Fruit fly (Drosophila melanogaster) whole organism, embryonic: ENCODE results near the gene Dlic.
A peak's percentile ranks its signal among the peaks of the same experiment; 100 is the strongest.

Source experiments
- Aef1 ChIP-seq: fragments of 200-800 bp; sonication (Bioruptor generic); IDR thresholded peaks from 3 replicates; pipeline ENCODE4 v1.3.6; 2022; ENCODE audit warnings: missing biosample characterization, missing genetic modification characterization
- B-H2 ChIP-seq: fragments of 200-800 bp; sonication (Bioruptor generic); optimal IDR thresholded peaks from 2 replicates; lab custom pipeline; 2018; ENCODE audit warnings: missing biosample characterization, mild to moderate bottlenecking, missing genetic modification characterization
- CG1024 ChIP-seq: fragments of 200-800 bp; sonication (Bioruptor generic); IDR thresholded peaks from 2 replicates; pipeline ENCODE4 v1.3.6; 2022; ENCODE audit warnings: missing biosample characterization, missing genetic modification characterization
- CG12769 ChIP-seq: fragments of 200-800 bp; sonication (Bioruptor generic); optimal IDR thresholded peaks from 2 replicates; lab custom pipeline; 2019; ENCODE audit warnings: missing biosample characterization, mild to moderate bottlenecking, missing genetic modification characterization, moderate library complexity
- CG17385 ChIP-seq: fragments of 200-800 bp; sonication (Bioruptor generic); optimal IDR thresholded peaks from 3 replicates; lab custom pipeline; 2018; ENCODE audit warnings: missing biosample characterization, mild to moderate bottlenecking, missing genetic modification characterization
- CG2116 ChIP-seq: fragments of 200-800 bp; sonication (Bioruptor generic); optimal IDR thresholded peaks from 3 replicates; lab custom pipeline; 2018; ENCODE audit warnings: missing biosample characterization, mild to moderate bottlenecking, missing genetic modification characterization
- CG30403 ChIP-seq: fragments of 200-800 bp; sonication (Bioruptor generic); optimal IDR thresholded peaks from 3 replicates; lab custom pipeline; 2016; ENCODE audit warnings: missing biosample characterization, missing genetic modification characterization
- CG33557 ChIP-seq: fragments of 200-800 bp; sonication (Bioruptor generic); optimal IDR thresholded peaks from 2 replicates; lab custom pipeline; 2019; ENCODE audit warnings: missing biosample characterization, mild to moderate bottlenecking, missing genetic modification characterization, moderate library complexity
- CG34422 ChIP-seq: fragments of 200-800 bp; sonication (Bioruptor generic); IDR thresholded peaks from 3 replicates; pipeline ENCODE4 v1.3.6; 2022; ENCODE audit warnings: missing biosample characterization, missing genetic modification characterization
- CG3847 ChIP-seq: fragments of 200-800 bp; sonication (Bioruptor generic); IDR thresholded peaks from 2 replicates; pipeline ENCODE4 v1.3.6; 2022; ENCODE audit warnings: missing biosample characterization, missing genetic modification characterization
- CG4282 ChIP-seq: fragments of 200-800 bp; sonication (Bioruptor generic); optimal IDR thresholded peaks from 2 replicates; lab custom pipeline; 2016; ENCODE audit warnings: missing biosample characterization, missing genetic modification characterization
- CG4360 ChIP-seq: fragments of 200-800 bp; sonication (Bioruptor generic); IDR thresholded peaks from 2 replicates; pipeline ENCODE4 v1.3.6; 2022; ENCODE audit warnings: missing biosample characterization, missing genetic modification characterization
- CG4617 ChIP-seq: fragments of 200-800 bp; sonication (Bioruptor generic); optimal IDR thresholded peaks from 3 replicates; lab custom pipeline; 2016; ENCODE audit warnings: missing biosample characterization, missing genetic modification characterization, borderline replicate concordance
- CG8089 ChIP-seq: fragments of 200-800 bp; sonication (Bioruptor generic); optimal IDR thresholded peaks from 3 replicates; lab custom pipeline; 2016; ENCODE audit warnings: missing biosample characterization, missing genetic modification characterization
- CG8478 ChIP-seq: fragments of >200 bp; optimal IDR thresholded peaks from 2 replicates; lab custom pipeline; 2018
- CG9727 ChIP-seq: fragments of 200-800 bp; sonication (Bioruptor generic); optimal IDR thresholded peaks from 3 replicates; lab custom pipeline; 2017; ENCODE audit warnings: missing biosample characterization, mild to moderate bottlenecking, missing genetic modification characterization
- D ChIP-seq, 2 experiments: fragments of 200-800 bp in 1 of 2; fragments of >200 bp in 1 of 2; sonication (Bioruptor generic) in 1 of 2; optimal IDR thresholded peaks; 2 replicates in 1 of 2; 3 replicates in 1 of 2; lab custom pipeline; 2017; ENCODE audit warnings: mild to moderate bottlenecking in 1 of 2, missing biosample characterization in 1 of 2, missing genetic modification characterization in 1 of 2, missing genetic modification reagents in 1 of 2
- Dad ChIP-seq: fragments of 200-800 bp; sonication (Bioruptor generic); optimal IDR thresholded peaks from 3 replicates; lab custom pipeline; 2016; ENCODE audit warnings: missing biosample characterization, missing genetic modification characterization
- Dbx ChIP-seq: fragments of 200-800 bp; sonication (Bioruptor generic); IDR thresholded peaks from 3 replicates; pipeline ENCODE4 v1.3.6; 2022; ENCODE audit warnings: missing biosample characterization, missing genetic modification characterization
- Dref ChIP-seq: fragments of 200-800 bp; sonication (Bioruptor generic); IDR thresholded peaks from 2 replicates; pipeline ENCODE4 v1.3.6; 2022; ENCODE audit warnings: missing biosample characterization, missing genetic modification characterization
- Elba2 ChIP-seq: fragments of 200-800 bp; sonication (Bioruptor generic); optimal IDR thresholded peaks from 3 replicates; lab custom pipeline; 2016; ENCODE audit warnings: missing biosample characterization, missing genetic modification characterization
- Fer1 ChIP-seq: fragments of 200-800 bp; sonication (Bioruptor generic); optimal IDR thresholded peaks from 2 replicates; lab custom pipeline; 2017; ENCODE audit warnings: missing biosample characterization, mild to moderate bottlenecking, missing genetic modification characterization
- Hmx ChIP-seq: fragments of 200-800 bp; sonication (Bioruptor generic); optimal IDR thresholded peaks from 2 replicates; lab custom pipeline; 2016; ENCODE audit warnings: missing biosample characterization, missing genetic modification characterization
- Hsf ChIP-seq: fragments of 200-800 bp; sonication (Bioruptor generic); optimal IDR thresholded peaks from 3 replicates; lab custom pipeline; 2016; ENCODE audit warnings: missing biosample characterization, missing genetic modification characterization
- Jarid2 ChIP-seq: fragments of 200-800 bp; sonication (Bioruptor generic); optimal IDR thresholded peaks from 3 replicates; lab custom pipeline; 2017; ENCODE audit warnings: mild to moderate bottlenecking, missing biosample characterization, missing genetic modification reagents, missing genetic modification characterization
- MESR4 ChIP-seq: fragments of 200-800 bp; sonication (Bioruptor generic); optimal IDR thresholded peaks from 2 replicates; lab custom pipeline; 2018; ENCODE audit warnings: missing biosample characterization, mild to moderate bottlenecking, missing genetic modification characterization, moderate library complexity
- Nf-YB ChIP-seq: fragments of 200-800 bp; sonication (Bioruptor generic); optimal IDR thresholded peaks from 3 replicates; lab custom pipeline; 2019; ENCODE audit warnings: missing biosample characterization, mild to moderate bottlenecking, missing genetic modification characterization, moderate library complexity
- Trl ChIP-seq, 3 experiments: fragments of >200 bp in 2 of 3; fragments of 200-800 bp in 1 of 3; sonication (Bioruptor generic) in 1 of 3; optimal IDR thresholded peaks; 2 replicates in 1 of 3; 3 replicates in 2 of 3; lab custom pipeline; 2016 to 2017; ENCODE audit warnings: missing biosample characterization in 1 of 3, missing genetic modification characterization in 1 of 3
- YL-1 ChIP-seq: fragments of 200-800 bp; sonication (Bioruptor generic); optimal IDR thresholded peaks from 3 replicates; lab custom pipeline; 2017; ENCODE audit warnings: missing biosample characterization, mild to moderate bottlenecking, missing genetic modification characterization
- abd-A ChIP-seq: fragments of 200-800 bp; sonication (Bioruptor generic); optimal IDR thresholded peaks from 3 replicates; lab custom pipeline; 2019; ENCODE audit warnings: missing biosample characterization, mild to moderate bottlenecking, missing genetic modification characterization, moderate library complexity
- chm ChIP-seq: fragments of 200-800 bp; sonication (Bioruptor generic); IDR thresholded peaks from 2 replicates; pipeline ENCODE4 v1.3.6; 2022; ENCODE audit warnings: missing biosample characterization, missing genetic modification characterization
- chn ChIP-seq: fragments of 200-800 bp; sonication (Bioruptor generic); optimal IDR thresholded peaks from 2 replicates; lab custom pipeline; 2016; ENCODE audit warnings: missing biosample characterization, missing genetic modification characterization
- da ChIP-seq: fragments of 200-800 bp; sonication (Bioruptor generic); optimal IDR thresholded peaks from 2 replicates; lab custom pipeline; 2016; ENCODE audit warnings: missing biosample characterization, missing genetic modification characterization
- dmrt99B ChIP-seq: fragments of 200-800 bp; sonication (Bioruptor generic); optimal IDR thresholded peaks from 2 replicates; lab custom pipeline; 2018; ENCODE audit warnings: missing biosample characterization, mild to moderate bottlenecking, missing genetic modification characterization, moderate library complexity
- emc ChIP-seq: fragments of 200-800 bp; sonication (Bioruptor generic); optimal IDR thresholded peaks from 2 replicates; lab custom pipeline; 2016; ENCODE audit warnings: missing biosample characterization, missing genetic modification characterization
- esg ChIP-seq: fragments of 200-800 bp; sonication (Bioruptor generic); conservative IDR thresholded peaks from 2 replicates; pipeline ENCODE4 v1.3.6; 2022; ENCODE audit warnings: missing biosample characterization, missing genetic modification characterization
- ewg ChIP-seq: fragments of 200-800 bp; sonication (Bioruptor generic); optimal IDR thresholded peaks from 3 replicates; lab custom pipeline; 2017; ENCODE audit warnings: mild to moderate bottlenecking, missing biosample characterization, missing genetic modification reagents, missing genetic modification characterization
- eyg ChIP-seq: fragments of 200-800 bp; sonication (Bioruptor generic); optimal IDR thresholded peaks from 3 replicates; lab custom pipeline; 2016; ENCODE audit warnings: missing biosample characterization, missing genetic modification characterization
- ham ChIP-seq: fragments of 200-800 bp; sonication (Bioruptor generic); IDR thresholded peaks from 2 replicates; pipeline ENCODE4 v1.3.6; 2022; ENCODE audit warnings: missing biosample characterization, missing genetic modification characterization
- ind ChIP-seq: fragments of 200-800 bp; sonication (Bioruptor generic); optimal IDR thresholded peaks from 3 replicates; lab custom pipeline; 2016; ENCODE audit warnings: missing biosample characterization, missing genetic modification characterization
- insv ChIP-seq, 2 experiments: fragments of 200-800 bp; sonication (Bioruptor generic); optimal IDR thresholded peaks; 3 replicates each; lab custom pipeline; 2016 to 2018; ENCODE audit warnings: missing biosample characterization in 2 of 2, missing genetic modification characterization in 2 of 2
- kah ChIP-seq: fragments of 200-800 bp; sonication (Bioruptor generic); optimal IDR thresholded peaks from 2 replicates; lab custom pipeline; 2018; ENCODE audit warnings: missing biosample characterization, mild to moderate bottlenecking, missing genetic modification characterization
- pita ChIP-seq: fragments of 200-800 bp; sonication (Bioruptor generic); optimal IDR thresholded peaks from 2 replicates; lab custom pipeline; 2017; ENCODE audit warnings: missing biosample characterization, mild to moderate bottlenecking, missing genetic modification characterization
- psq ChIP-seq: fragments of 200-800 bp; sonication (Bioruptor generic); optimal IDR thresholded peaks from 2 replicates; lab custom pipeline; 2017; ENCODE audit warnings: missing biosample characterization, missing genetic modification characterization
- salm ChIP-seq: fragments of 200-800 bp; sonication (Bioruptor generic); optimal IDR thresholded peaks from 2 replicates; lab custom pipeline; 2018; ENCODE audit warnings: missing biosample characterization, mild to moderate bottlenecking, missing genetic modification characterization
- shn ChIP-seq: fragments of 200-800 bp; sonication (Bioruptor generic); optimal IDR thresholded peaks from 3 replicates; lab custom pipeline; 2016; ENCODE audit warnings: missing biosample characterization, missing genetic modification characterization
- sr ChIP-seq: fragments of 200-800 bp; sonication (Bioruptor generic); IDR thresholded peaks from 3 replicates; pipeline ENCODE4 v1.3.6; 2022; ENCODE audit warnings: missing biosample characterization, missing genetic modification characterization
- tio ChIP-seq: fragments of 200-800 bp; sonication (Bioruptor generic); optimal IDR thresholded peaks from 2 replicates; lab custom pipeline; 2017; ENCODE audit warnings: missing biosample characterization, missing genetic modification characterization, inconsistent platforms
- tll ChIP-seq, 2 experiments: fragments of 200-800 bp in 1 of 2; fragments of >200 bp in 1 of 2; sonication (Bioruptor generic) in 1 of 2; optimal IDR thresholded peaks; 2 replicates each; lab custom pipeline; 2017 to 2019; ENCODE audit warnings: missing biosample characterization in 2 of 2, missing genetic modification characterization in 2 of 2, mild to moderate bottlenecking in 1 of 2, moderate library complexity in 1 of 2
- wor ChIP-seq: fragments of 200-800 bp; sonication (Bioruptor generic); IDR thresholded peaks from 2 replicates; pipeline ENCODE4 v1.3.6; 2022; ENCODE audit warnings: missing biosample characterization, missing genetic modification characterization

Gene Dlic

DNA sequence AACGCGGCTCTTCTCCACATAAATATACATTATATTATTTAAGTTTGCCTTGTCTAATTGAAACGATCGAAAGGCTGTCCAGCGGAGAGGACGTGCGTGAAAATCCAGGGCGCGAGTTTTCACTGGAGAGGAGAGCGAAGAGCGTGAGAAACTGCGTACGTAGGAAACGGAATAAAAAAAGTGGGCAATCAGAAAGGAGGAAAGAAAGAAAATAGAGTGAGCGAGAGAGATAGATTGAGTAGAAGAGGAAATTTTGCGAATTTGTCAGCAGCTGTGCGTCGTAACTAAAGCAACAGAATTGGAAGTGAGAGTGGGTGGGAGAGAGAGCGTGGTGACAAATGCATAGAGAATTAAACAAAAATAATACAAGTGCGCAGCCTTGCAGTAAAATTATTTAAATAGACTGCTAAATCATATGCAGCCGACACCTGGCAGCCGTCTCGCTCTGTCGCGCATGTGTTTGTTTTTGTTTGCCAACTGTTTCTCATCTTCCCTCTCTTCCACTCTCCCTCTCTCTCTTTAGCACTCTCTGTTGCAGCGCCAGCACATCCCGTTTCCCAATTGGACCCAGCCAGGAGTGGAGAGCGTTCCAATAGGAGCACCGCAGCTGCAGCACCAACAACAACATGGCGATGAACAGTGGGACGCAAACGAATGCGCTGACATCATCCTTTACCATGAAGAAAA, 433 bp downstream of the Dlic start:
- TF ChIP-seq sr (GFP tag; lab: Robert Waterston, UW) (no peak), eyg (GFP tag; lab: Kevin White, UChicago) (no peak), Jarid2 (GFP tag; lab: Kevin White, UChicago) (peak; percentile 44), esg (GFP tag; lab: Robert Waterston, UW) (no peak), pita (GFP tag; lab: Kevin White, UChicago) (no peak), CG4282 (GFP tag; lab: Kevin White, UChicago) (no peak), da (GFP tag; lab: Kevin White, UChicago) (no peak), Dref (no peak), ind (GFP tag; lab: Kevin White, UChicago) (no peak), CG34422 (peak; percentile 45; the same call in 1 of the 3 replicates), Hmx (GFP tag; lab: Kevin White, UChicago) (no peak), kah (peak; percentile 9), CG30403 (GFP tag; lab: Kevin White, UChicago) (no peak), CG8089 (GFP tag; lab: Kevin White, UChicago) (no peak), CG8478 (lab: Kevin White, UChicago) (peak; percentile 87), Aef1 (GFP tag; lab: Robert Waterston, UW) (0 out of 3 replicates have a peak, but pooled peaks have one; percentile 39), chm (GFP tag; lab: Robert Waterston, UW) (no peak), Dad (GFP tag; lab: Kevin White, UChicago) (no peak), wor (GFP tag; lab: Robert Waterston, UW) (no peak), insv (GFP tag; optimal IDR thresholded peaks at IDR 0.05; lab: Kevin White, UChicago) (peak; percentile 93 to 97), CG4617 (GFP tag; lab: Kevin White, UChicago) (peak; percentile 30), MESR4 (GFP tag; lab: Kevin White, UChicago) (peak; percentile 55), CG9727 (GFP tag; lab: Kevin White, UChicago) (no peak), CG4360 (GFP tag; lab: Robert Waterston, UW) (peak; percentile 91), Dbx (GFP tag; lab: Robert Waterston, UW) (no peak), Elba2 (GFP tag; lab: Kevin White, UChicago) (peak; percentile 98), B-H2 (no peak), shn (GFP tag; lab: Kevin White, UChicago) (no peak), Nf-YB (GFP tag; lab: Kevin White, UChicago) (peak; percentile 67), abd-A (no peak), D (optimal IDR thresholded peaks at IDR 0.05; lab: Kevin White, UChicago) (peak; percentile 14), D (GFP tag; optimal IDR thresholded peaks at IDR 0.05; lab: Kevin White, UChicago) (no peak), CG2116 (GFP tag; lab: Kevin White, UChicago) (no peak), chn (GFP tag; lab: Kevin White, UChicago) (no peak), Fer1 (GFP tag; lab: Kevin White, UChicago) (no peak), ewg (GFP tag; lab: Kevin White, UChicago) (peak; percentile 50), Trl (optimal IDR thresholded peaks at IDR 0.05; lab: Kevin White, UChicago) (peak; percentile 79 to 86), Trl (GFP tag; optimal IDR thresholded peaks at IDR 0.05; lab: Kevin White, UChicago) (no peak), tll (GFP tag; optimal IDR thresholded peaks at IDR 0.05; lab: Kevin White, UChicago) (peak in 1 of 2 experiments; percentile 71), CG1024 (GFP tag; lab: Robert Waterston, UW) (no peak), ham (no peak), CG12769 (peak; percentile 72), CG33557 (GFP tag; lab: Kevin White, UChicago) (no peak), dmrt99B (tag; lab: Kevin White, UChicago) (no peak), tio (GFP tag; lab: Kevin White, UChicago) (no peak), CG3847 (GFP tag; lab: Robert Waterston, UW) (no peak), CG17385 (peak; percentile 70), Hsf (GFP tag; lab: Kevin White, UChicago) (no peak), emc (GFP tag; lab: Kevin White, UChicago) (no peak), psq (GFP tag; lab: Kevin White, UChicago) (peak; percentile 86), salm (tag; lab: Kevin White, UChicago) (no peak), YL-1 (GFP tag; lab: Kevin White, UChicago) (peak; percentile 40)
